Fruit fly (Drosophila melanogaster) whole organism, wandering third instar larva: ENCODE results near the gene Taf3.

Experiments
- CG32264 ChIP-seq: fragments of 200-800 bp; sonication (Bioruptor generic); optimal IDR thresholded peaks from 2 replicates; lab custom pipeline; 2016; ENCODE audit warnings: missing biosample characterization, missing genetic modification characterization
- Hr78 ChIP-seq: fragments of >200 bp; optimal IDR thresholded peaks from 2 replicates; lab custom pipeline; 2017; ENCODE audit warnings: missing biosample characterization, missing genetic modification characterization
- Sp1 ChIP-seq: fragments of 200-800 bp; sonication (Bioruptor generic); optimal IDR thresholded peaks from 3 replicates; lab custom pipeline; 2019; ENCODE audit warnings: missing biosample characterization, mild to moderate bottlenecking, missing genetic modification characterization, moderate library complexity
- brk ChIP-seq: fragments of 200-800 bp; sonication (Bioruptor generic); optimal IDR thresholded peaks from 2 replicates; lab custom pipeline; 2016; ENCODE audit warnings: missing biosample characterization, mild to moderate bottlenecking, missing genetic modification characterization
- foxo ChIP-seq, 2 experiments: fragments of 200-800 bp; sonication (Bioruptor generic); optimal IDR thresholded peaks; 2 replicates in 1 of 2; 3 replicates in 1 of 2; lab custom pipeline; 2016 to 2017; ENCODE audit warnings: missing biosample characterization in 2 of 2, missing genetic modification characterization in 2 of 2
- psq ChIP-seq: fragments of 200-800 bp; sonication (Bioruptor generic); optimal IDR thresholded peaks from 3 replicates; lab custom pipeline; 2017; ENCODE audit warnings: missing biosample characterization, mild to moderate bottlenecking, missing genetic modification characterization, moderate library complexity
- sv ChIP-seq: fragments of 200-800 bp; sonication (Bioruptor generic); optimal IDR thresholded peaks from 3 replicates; lab custom pipeline; 2016; ENCODE audit warnings: missing biosample characterization, missing genetic modification characterization
- tai ChIP-seq: sonication (Bioruptor generic); optimal IDR thresholded peaks from 2 replicates; lab custom pipeline; 2016; ENCODE audit warnings: missing biosample characterization, missing genetic modification characterization

dm6 chr4:453303-453702 is 13.3 kb downstream of the Taf3 start:
- TF ChIP-seq foxo (GFP tag; optimal IDR thresholded peaks at IDR 0.05; lab: Kevin White, UChicago) (no peak), psq (GFP tag; lab: Kevin White, UChicago) (no peak), brk (GFP tag; lab: Kevin White, UChicago) (no peak), sv (GFP tag; lab: Kevin White, UChicago) (no peak), Hr78 (GFP tag; lab: Kevin White, UChicago) (no peak), Sp1 (GFP tag; lab: Kevin White, UChicago) (no peak), tai (GFP tag; lab: Kevin White, UChicago) (no peak), CG32264 (GFP tag; lab: Kevin White, UChicago) (no peak)
